Worm (Caenorhabditis elegans): ENCODE measurements around the gene K01C8.2.

DNA sequence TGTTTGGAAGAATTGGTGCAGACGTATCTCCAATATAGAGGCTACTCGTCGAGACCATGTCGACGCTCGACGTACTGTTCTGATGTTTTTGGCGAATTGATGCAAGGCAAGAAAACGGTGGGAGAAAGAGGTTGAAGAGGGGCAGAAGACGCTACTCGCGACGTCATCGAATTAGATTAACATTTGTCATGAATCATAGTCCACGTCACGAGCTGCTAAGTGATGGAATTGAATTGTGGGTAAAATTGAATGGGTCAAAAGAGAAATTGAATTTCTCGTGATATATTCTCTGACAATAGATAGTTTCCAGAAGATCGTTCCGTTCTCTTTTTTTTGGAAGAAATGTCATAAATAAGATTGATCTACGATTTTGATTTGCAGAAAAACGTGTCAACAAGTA, 9.6 kb downstream of the K01C8.2 start:
- TF ChIP-seq flh-1 (GFP tag; optimal IDR thresholded peaks at IDR 0.05) (no peak), sptf-1 (tag; optimal IDR thresholded peaks at IDR 0.05) (no peak), lsy-2 (tag; optimal IDR thresholded peaks at IDR 0.05) (no peak), nhr-76 (tag; optimal IDR thresholded peaks at IDR 0.05) (no peak), elt-3 (tag; optimal IDR thresholded peaks at IDR 0.05) (no peak), nhr-28 (tag; optimal IDR thresholded peaks at IDR 0.05) (no peak), ces-1 (GFP tag; optimal IDR thresholded peaks at IDR 0.05) (no peak), mep-1 (tag; optimal IDR thresholded peaks at IDR 0.05) (no peak), pha-4 (tag; optimal IDR thresholded peaks at IDR 0.05) (no peak), ceh-39 (tag; optimal IDR thresholded peaks at IDR 0.05) (no peak)

Measured in whole organism, mixed stage, embryonic.